Worm (Caenorhabditis elegans) whole organism, L4 larva: ENCODE measurements around the gene Y44A6C.1.
A peak's percentile ranks its signal among the peaks of the same experiment; 100 is the strongest.

Experiments used
- F10B5.3 ChIP-seq: sonication (generic microtip); optimal IDR thresholded peaks from 2 replicates; lab custom pipeline; 2016; ENCODE audit warnings: mild to moderate bottlenecking, missing genetic modification characterization, missing compliant biosample characterization
- F49E8.2 ChIP-seq: sonication (generic microtip); optimal IDR thresholded peaks from 2 replicates; lab custom pipeline; 2016; ENCODE audit warnings: missing compliant biosample characterization, mild to moderate bottlenecking, missing genetic modification characterization, borderline replicate concordance
- Y105C5A.15 ChIP-seq: fragments of 200-800 bp; sonication (Bioruptor generic); IDR thresholded peaks from 2 replicates; pipeline ENCODE4 v1.3.6; 2022; ENCODE audit warnings: missing genetic modification characterization, missing compliant biosample characterization
- Y48G9A.11 ChIP-seq: fragments of 200-800 bp; sonication (Bioruptor generic); IDR thresholded peaks from 2 replicates; pipeline ENCODE4 v1.3.6; 2022; ENCODE audit warnings: missing genetic modification reagents, missing genetic modification characterization, missing compliant biosample characterization
- Y5F2A.4 ChIP-seq: fragments of 200-800 bp; sonication (Bioruptor generic); optimal IDR thresholded peaks from 2 replicates; lab custom pipeline; 2018; ENCODE audit warnings: mild to moderate bottlenecking, missing genetic modification characterization, missing compliant biosample characterization
- ZK337.2 ChIP-seq: fragments of 200-800 bp; sonication (Bioruptor generic); IDR thresholded peaks from 2 replicates; pipeline ENCODE4 v1.3.6; 2022; ENCODE audit warnings: missing genetic modification reagents, missing genetic modification characterization, missing compliant biosample characterization
- ZK546.5 ChIP-seq, 2 experiments: sonication (generic microtip); optimal IDR thresholded peaks; 2 replicates each; lab custom pipeline; 2017; ENCODE audit warnings: missing biosample characterization in 2 of 2, missing genetic modification characterization in 2 of 2
- aly-2 ChIP-seq: sonication (generic microtip); optimal IDR thresholded peaks from 2 replicates; lab custom pipeline; 2018; ENCODE audit warnings: missing biosample characterization, missing genetic modification characterization
- ceh-28 ChIP-seq: fragments of 150-350 bp; optimal IDR thresholded peaks from 2 replicates; lab custom pipeline; 2014; ENCODE audit warnings: missing biosample characterization, missing genetic modification reagents, missing genetic modification characterization
- ceh-32 ChIP-seq: sonication (generic microtip); optimal IDR thresholded peaks from 2 replicates; lab custom pipeline; 2016; ENCODE audit warnings: mild to moderate bottlenecking, missing genetic modification characterization, missing compliant biosample characterization; ENCODE audit not compliant: poor library complexity
- ceh-62 ChIP-seq: sonication (generic microtip); optimal IDR thresholded peaks from 2 replicates; lab custom pipeline; 2017; ENCODE audit warnings: missing biosample characterization, missing genetic modification characterization
- cey-2 ChIP-seq: sonication (generic microtip); optimal IDR thresholded peaks from 3 replicates; lab custom pipeline; 2017; ENCODE audit warnings: missing genetic modification characterization, mild to moderate bottlenecking, missing compliant biosample characterization, antibody characterized with exemption, borderline replicate concordance; ENCODE audit not compliant: insufficient read depth
- daf-19 ChIP-seq: fragments of 200-800 bp; sonication (Bioruptor generic); conservative IDR thresholded peaks from 2 replicates; pipeline ENCODE4 v1.3.6; 2022; ENCODE audit warnings: missing genetic modification characterization, missing compliant biosample characterization
- daf-8 ChIP-seq: fragments of 200-800 bp; sonication (Bioruptor generic); IDR thresholded peaks from 2 replicates; pipeline ENCODE4 v1.3.6; 2022; ENCODE audit warnings: missing genetic modification characterization, missing compliant biosample characterization
- dmd-8 ChIP-seq: fragments of 200-800 bp; sonication (Bioruptor generic); IDR thresholded peaks from 2 replicates; pipeline ENCODE4 v1.3.6; 2022; ENCODE audit warnings: missing genetic modification characterization, missing compliant biosample characterization
- dmd-9 ChIP-seq: fragments of 200-800 bp; sonication (Bioruptor generic); IDR thresholded peaks from 2 replicates; pipeline ENCODE4 v1.3.6; 2022; ENCODE audit warnings: missing genetic modification reagents, missing genetic modification characterization, missing compliant biosample characterization
- hlh-11 ChIP-seq: fragments of 200-800 bp; sonication (Bioruptor generic); optimal IDR thresholded peaks from 2 replicates; lab custom pipeline; 2018; ENCODE audit warnings: mild to moderate bottlenecking, missing genetic modification characterization, missing compliant biosample characterization
- hlh-30 ChIP-seq: sonication (generic microtip); optimal IDR thresholded peaks from 2 replicates; lab custom pipeline; 2017; ENCODE audit warnings: antibody characterized with exemption, mild to moderate bottlenecking, missing genetic modification characterization, missing compliant biosample characterization; ENCODE audit not compliant: insufficient read depth
- lim-7 ChIP-seq: fragments of 200-800 bp; sonication (Bioruptor generic); IDR thresholded peaks from 2 replicates; pipeline ENCODE4 v1.3.6; 2022; ENCODE audit warnings: missing genetic modification characterization, missing compliant biosample characterization
- lin-1 ChIP-seq: fragments of 200-800 bp; sonication (Bioruptor generic); IDR thresholded peaks from 2 replicates; pipeline ENCODE4 v1.3.6; 2022; ENCODE audit warnings: missing genetic modification reagents, missing genetic modification characterization, missing compliant biosample characterization
- lin-15B ChIP-seq: fragments of 150-350 bp; sonication (generic microtip); optimal IDR thresholded peaks from 3 replicates; lab custom pipeline; 2014; ENCODE audit warnings: missing biosample characterization, missing genetic modification characterization
- lin-29 ChIP-seq: fragments of 200-800 bp; sonication (Bioruptor generic); IDR thresholded peaks from 2 replicates; pipeline ENCODE4 v1.3.6; 2022; ENCODE audit warnings: missing genetic modification reagents, missing genetic modification characterization, missing compliant biosample characterization
- madf-5 ChIP-seq, 2 experiments: fragments of 200-800 bp; sonication (Bioruptor generic); IDR thresholded peaks; 2 replicates each; pipeline ENCODE4 v1.3.6; 2022; ENCODE audit warnings: missing compliant biosample characterization in 2 of 2, missing genetic modification characterization in 2 of 2
- mdl-1 ChIP-seq, 2 experiments: fragments of 150-350 bp in 1 of 2; sonication (generic microtip) in 1 of 2; optimal IDR thresholded peaks; 2 replicates each; lab custom pipeline; 2014 to 2017; ENCODE audit warnings: missing biosample characterization in 2 of 2, missing genetic modification characterization in 2 of 2
- mdt-29 ChIP-seq: fragments of 200-800 bp; sonication (Bioruptor generic); IDR thresholded peaks from 2 replicates; pipeline ENCODE4 v1.3.6; 2022; ENCODE audit warnings: missing genetic modification reagents, missing genetic modification characterization, missing compliant biosample characterization
- mxl-3 ChIP-seq: fragments of 200-800 bp; sonication (Bioruptor generic); optimal IDR thresholded peaks from 2 replicates; lab custom pipeline; 2018; ENCODE audit warnings: mild to moderate bottlenecking, missing genetic modification characterization, missing compliant biosample characterization
- nhr-10 ChIP-seq: fragments of 150-350 bp; optimal IDR thresholded peaks from 2 replicates; lab custom pipeline; 2014; ENCODE audit warnings: missing biosample characterization, missing genetic modification characterization
- nhr-111 ChIP-seq: fragments of 200-800 bp; sonication (Bioruptor generic); optimal IDR thresholded peaks from 2 replicates; lab custom pipeline; 2018; ENCODE audit warnings: mild to moderate bottlenecking, missing genetic modification characterization, missing compliant biosample characterization
- nhr-25 ChIP-seq: sonication (generic microtip); optimal IDR thresholded peaks from 2 replicates; lab custom pipeline; 2017; ENCODE audit warnings: missing genetic modification characterization, mild to moderate bottlenecking, missing compliant biosample characterization, antibody characterized with exemption, moderate library complexity, borderline replicate concordance; ENCODE audit not compliant: insufficient read depth
- nhr-28 ChIP-seq: fragments of 150-350 bp; optimal IDR thresholded peaks from 2 replicates; lab custom pipeline; 2014; ENCODE audit warnings: missing biosample characterization, missing genetic modification characterization
- nhr-41 ChIP-seq: fragments of 200-800 bp; sonication (Bioruptor generic); IDR thresholded peaks from 2 replicates; pipeline ENCODE4 v1.3.6; 2022; ENCODE audit warnings: missing genetic modification reagents, missing genetic modification characterization, missing compliant biosample characterization
- nhr-42 ChIP-seq: fragments of 200-800 bp; sonication (Bioruptor generic); IDR thresholded peaks from 2 replicates; pipeline ENCODE4 v1.3.6; 2022; ENCODE audit warnings: missing genetic modification characterization, missing compliant biosample characterization
- nhr-48 ChIP-seq: sonication (generic microtip); optimal IDR thresholded peaks from 2 replicates; lab custom pipeline; 2016; ENCODE audit warnings: mild to moderate bottlenecking, missing genetic modification characterization, missing compliant biosample characterization
- nhr-6 ChIP-seq: fragments of 150-350 bp; optimal IDR thresholded peaks from 2 replicates; lab custom pipeline; 2014; ENCODE audit warnings: missing biosample characterization, missing genetic modification characterization
- nhr-76 ChIP-seq: fragments of 150-350 bp; optimal IDR thresholded peaks from 2 replicates; lab custom pipeline; 2014; ENCODE audit warnings: missing biosample characterization, missing genetic modification characterization
- pha-4 ChIP-seq, 2 experiments: fragments of 150-350 bp in 1 of 2; fragments of 200-800 bp in 1 of 2; sonication (Bioruptor generic) in 1 of 2; IDR thresholded peaks in 1 of 2; optimal IDR thresholded peaks in 1 of 2; 2 replicates each; pipeline versions ENCODE4 v1.3.6 to Lab custom; 2014 to 2022; ENCODE audit warnings: missing genetic modification characterization in 2 of 2, missing genetic modification reagents in 2 of 2, missing biosample characterization in 1 of 2, missing compliant biosample characterization in 1 of 2
- php-3 ChIP-seq: fragments of 200-800 bp; sonication (Bioruptor generic); IDR thresholded peaks from 2 replicates; pipeline ENCODE4 v1.3.6; 2022; ENCODE audit warnings: missing genetic modification reagents, missing genetic modification characterization, missing compliant biosample characterization
- pqm-1 ChIP-seq: sonication (generic microtip); optimal IDR thresholded peaks from 2 replicates; lab custom pipeline; 2017; ENCODE audit warnings: missing biosample characterization, missing genetic modification characterization
- saeg-2 ChIP-seq: fragments of 200-800 bp; sonication (Bioruptor generic); IDR thresholded peaks from 2 replicates; pipeline ENCODE4 v1.3.6; 2022; ENCODE audit warnings: missing genetic modification reagents, missing genetic modification characterization, missing compliant biosample characterization
- set-16 ChIP-seq: fragments of 200-800 bp; sonication (Bioruptor generic); IDR thresholded peaks from 2 replicates; pipeline ENCODE4 v1.3.6; 2022; ENCODE audit warnings: missing genetic modification reagents, missing genetic modification characterization, missing compliant biosample characterization
- snpc-4 ChIP-seq: fragments of 150-350 bp; optimal IDR thresholded peaks from 2 replicates; lab custom pipeline; 2014; ENCODE audit warnings: missing biosample characterization, missing genetic modification characterization
- spr-3 ChIP-seq: fragments of 200-800 bp; sonication (Bioruptor generic); optimal IDR thresholded peaks from 2 replicates; lab custom pipeline; 2018; ENCODE audit warnings: mild to moderate bottlenecking, missing genetic modification characterization, missing compliant biosample characterization
- tag-97 ChIP-seq: fragments of 200-800 bp; sonication (Bioruptor generic); IDR thresholded peaks from 2 replicates; pipeline ENCODE4 v1.3.6; 2022; ENCODE audit warnings: missing genetic modification characterization, missing compliant biosample characterization
- tra-1 ChIP-seq: fragments of 200-800 bp; sonication (Bioruptor generic); IDR thresholded peaks from 2 replicates; pipeline ENCODE4 v1.3.6; 2022; ENCODE audit warnings: missing genetic modification reagents, missing genetic modification characterization, missing compliant biosample characterization
- unc-62 ChIP-seq, 3 experiments: fragments of 150-350 bp in 1 of 3; sonication (generic microtip); optimal IDR thresholded peaks in 2 of 3; peaks in 1 of 3; 1 replicate in 1 of 3; 2 replicates in 2 of 3; lab custom pipeline; 2014 to 2017; ENCODE audit warnings: missing biosample characterization in 3 of 3, missing genetic modification characterization in 3 of 3, missing genetic modification reagents in 3 of 3, missing genotype in 1 of 3
- vab-7 ChIP-seq: fragments of 200-800 bp; sonication (Bioruptor generic); IDR thresholded peaks from 2 replicates; pipeline ENCODE4 v1.3.6; 2022; ENCODE audit warnings: missing genetic modification reagents, missing genetic modification characterization, missing compliant biosample characterization
- zag-1 ChIP-seq: fragments of 150-350 bp; optimal IDR thresholded peaks from 2 replicates; lab custom pipeline; 2014; ENCODE audit warnings: missing biosample characterization, missing genetic modification characterization
- ztf-11 ChIP-seq: fragments of 150-350 bp; optimal IDR thresholded peaks from 2 replicates; lab custom pipeline; 2014; ENCODE audit warnings: missing biosample characterization, missing genetic modification characterization
- ztf-7 ChIP-seq: fragments of 150-350 bp; optimal IDR thresholded peaks from 2 replicates; lab custom pipeline; 2014; ENCODE audit warnings: missing biosample characterization, missing genetic modification characterization

Gene Y44A6C.1

ce11 chrV:20712318-20712993, 1.3 kb upstream of the Y44A6C.1 start (continued):
- TF ChIP-seq aly-2 (no peak), Y5F2A.4 (no peak), ZK337.2 (GFP tag; lab: Robert Waterston, UW) (no peak), nhr-42 (GFP tag; lab: Robert Waterston, UW) (no peak), vab-7 (GFP tag; lab: Robert Waterston, UW) (no peak), nhr-25 (tag; lab: Kevin White, UChicago) (no peak), nhr-48 (tag; lab: Kevin White, UChicago) (peak; percentile 79), ztf-7 (no peak), snpc-4 (tag; lab: Kevin White, UChicago) (no peak), ztf-11 (no peak), ceh-62 (tag; lab: Kevin White, UChicago) (no peak), pqm-1 (tag; lab: Kevin White, UChicago) (peak; percentile 91), nhr-111 (GFP tag; lab: Kevin White, UChicago) (no peak), nhr-41 (GFP tag; lab: Robert Waterston, UW) (0 out of 2 replicates have a peak, but pooled peaks have one; percentile 24), ZK546.5 (tag; optimal IDR thresholded peaks at IDR 0.05; lab: Kevin White, UChicago) (no peak), mxl-3 (GFP tag; lab: Kevin White, UChicago) (peak; percentile 60), pha-4 (GFP tag; IDR thresholded peaks at IDR 0.05; lab: Robert Waterston, UW) (0 out of 2 replicates have a peak, but pooled peaks have one; percentile 40), pha-4 (tag; optimal IDR thresholded peaks at IDR 0.05; lab: Kevin White, UChicago) (no peak), ceh-28 (tag; lab: Kevin White, UChicago) (no peak), daf-8 (GFP tag; lab: Robert Waterston, UW) (no peak), Y48G9A.11 (GFP tag; lab: Robert Waterston, UW) (no peak), zag-1 (no peak), lin-29 (no peak), daf-19 (GFP tag; lab: Robert Waterston, UW) (no peak), hlh-11 (tag; lab: Kevin White, UChicago) (peak; percentile 90), Y105C5A.15 (GFP tag; lab: Robert Waterston, UW) (no peak), F10B5.3 (no peak), lim-7 (no peak), unc-62 (GFP tag; optimal IDR thresholded peaks at IDR 0.05 in 1 of 2; lab: Kevin White, UChicago) (peak in 1 of 2 experiments; percentile 96), unc-62 (tag; optimal IDR thresholded peaks at IDR 0.05; lab: Kevin White, UChicago) (no peak), spr-3 (GFP tag; lab: Kevin White, UChicago) (no peak), lin-15B (tag; lab: Kevin White, UChicago) (no peak), hlh-30 (peak; percentile 92), dmd-9 (GFP tag; lab: Robert Waterston, UW) (no peak), set-16 (GFP tag; lab: Robert Waterston, UW) (no peak), mdl-1 (tag; optimal IDR thresholded peaks at IDR 0.05; lab: Kevin White, UChicago) (peak; percentile 50 to 91), saeg-2 (no peak), F49E8.2 (tag; lab: Kevin White, UChicago) (no peak), madf-5 (GFP tag; IDR thresholded peaks at IDR 0.05; lab: Robert Waterston, UW) (no peak), php-3 (GFP tag; lab: Robert Waterston, UW) (peak; percentile 65), mdt-29 (GFP tag; lab: Robert Waterston, UW) (no peak), ceh-32 (no peak), lin-1 (GFP tag; lab: Robert Waterston, UW) (peak; percentile 19; the same call in 1 of the 2 replicates), nhr-6 (tag; lab: Kevin White, UChicago) (peak; percentile 1), tag-97 (GFP tag; lab: Robert Waterston, UW) (no peak), cey-2 (peak; percentile 88), tra-1 (GFP tag; lab: Robert Waterston, UW) (peak; percentile 55; the same call in 1 of the 2 replicates), nhr-76 (no peak), nhr-10 (peak; percentile 78), dmd-8 (no peak), nhr-28 (tag; lab: Kevin White, UChicago) (peak; percentile 88)
